Worm (Caenorhabditis elegans) whole organism, L3 larva: ENCODE data around the gene acr-7.

Experiments used
- ama-1 ChIP-seq: fragments of 150-350 bp; optimal IDR thresholded peaks from 2 replicates; lab custom pipeline; 2018
- ceh-9 ChIP-seq: sonication (generic microtip); optimal IDR thresholded peaks from 2 replicates; lab custom pipeline; 2018; ENCODE audit warnings: missing biosample characterization, missing genetic modification characterization
- daf-12 ChIP-seq: fragments of 150-350 bp; optimal IDR thresholded peaks from 2 replicates; lab custom pipeline; 2014; ENCODE audit warnings: missing biosample characterization, missing genetic modification reagents, missing genetic modification characterization
- fkh-10 ChIP-seq: sonication (generic microtip); optimal IDR thresholded peaks from 2 replicates; lab custom pipeline; 2017; ENCODE audit warnings: missing biosample characterization, missing genetic modification reagents, missing genetic modification characterization
- jun-1 ChIP-seq: fragments of 150-350 bp; optimal IDR thresholded peaks from 2 replicates; lab custom pipeline; 2014; ENCODE audit warnings: missing biosample characterization, missing genetic modification reagents, missing genetic modification characterization
- mdl-1 ChIP-seq: fragments of 150-350 bp; optimal IDR thresholded peaks from 2 replicates; lab custom pipeline; 2014; ENCODE audit warnings: missing biosample characterization, missing genetic modification characterization
- nhr-12 ChIP-seq: fragments of 150-350 bp; optimal IDR thresholded peaks from 2 replicates; lab custom pipeline; 2014; ENCODE audit warnings: missing biosample characterization, missing genetic modification characterization
- nhr-28 ChIP-seq: fragments of 150-350 bp; optimal IDR thresholded peaks from 2 replicates; lab custom pipeline; 2014; ENCODE audit warnings: missing biosample characterization, missing genetic modification characterization
- nhr-76 ChIP-seq: fragments of 150-350 bp; sonication (generic microtip); optimal IDR thresholded peaks from 5 replicates; lab custom pipeline; 2014; ENCODE audit warnings: missing biosample characterization, missing genetic modification characterization
- nhr-77 ChIP-seq: fragments of 150-350 bp; optimal IDR thresholded peaks from 2 replicates; lab custom pipeline; 2014; ENCODE audit warnings: missing biosample characterization, missing genetic modification characterization
- snpc-4 ChIP-seq: fragments of 150-350 bp; optimal IDR thresholded peaks from 2 replicates; lab custom pipeline; 2014; ENCODE audit warnings: missing biosample characterization, missing genetic modification characterization
- unc-62 ChIP-seq: fragments of 150-350 bp; sonication (generic microtip); optimal IDR thresholded peaks from 4 replicates; lab custom pipeline; 2014; ENCODE audit warnings: missing biosample characterization, missing genetic modification reagents, missing genetic modification characterization
- ztf-4 ChIP-seq: fragments of 150-350 bp; optimal IDR thresholded peaks from 2 replicates; lab custom pipeline; 2014; ENCODE audit warnings: missing biosample characterization, missing genetic modification characterization

DNA sequence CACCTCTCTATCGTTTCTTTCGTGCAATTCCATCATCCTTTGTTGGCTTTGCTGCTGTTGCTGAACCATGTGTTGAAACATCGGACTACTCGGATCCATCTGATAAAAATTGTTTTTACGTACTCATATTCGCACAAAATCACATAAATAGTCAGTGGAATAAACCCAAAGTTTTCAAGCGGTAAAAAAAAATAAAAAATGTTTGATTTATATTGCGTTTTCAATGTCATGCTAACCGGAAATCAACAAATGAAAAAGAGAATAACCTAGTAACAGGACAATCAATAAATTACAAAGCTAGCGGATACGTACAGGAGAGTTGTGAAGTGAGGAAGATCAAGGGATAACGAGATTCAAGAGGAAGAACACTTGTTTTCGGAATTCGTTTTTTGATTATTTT, 5.3 kb upstream of the acr-7 start, which contains the start of gene mdt-10:
- TF ChIP-seq ceh-9 (tag; lab: Kevin White, UChicago) (no peak), ztf-4 (tag; lab: Kevin White, UChicago) (no peak), mdl-1 (tag; lab: Kevin White, UChicago) (no peak), nhr-28 (no peak), unc-62 (GFP tag; lab: Kevin White, UChicago) (no peak), nhr-76 (no peak), nhr-77 (tag; lab: Kevin White, UChicago) (no peak), ama-1 (lab: Kevin White, UChicago) (no peak), jun-1 (no peak), snpc-4 (tag; lab: Kevin White, UChicago) (no peak), fkh-10 (GFP tag; lab: Kevin White, UChicago) (no peak), nhr-12 (tag; lab: Kevin White, UChicago) (no peak), daf-12 (tag; lab: Kevin White, UChicago) (no peak)
